Fruit fly (Drosophila melanogaster): ENCODE measurements around the gene PXo.

DNA sequence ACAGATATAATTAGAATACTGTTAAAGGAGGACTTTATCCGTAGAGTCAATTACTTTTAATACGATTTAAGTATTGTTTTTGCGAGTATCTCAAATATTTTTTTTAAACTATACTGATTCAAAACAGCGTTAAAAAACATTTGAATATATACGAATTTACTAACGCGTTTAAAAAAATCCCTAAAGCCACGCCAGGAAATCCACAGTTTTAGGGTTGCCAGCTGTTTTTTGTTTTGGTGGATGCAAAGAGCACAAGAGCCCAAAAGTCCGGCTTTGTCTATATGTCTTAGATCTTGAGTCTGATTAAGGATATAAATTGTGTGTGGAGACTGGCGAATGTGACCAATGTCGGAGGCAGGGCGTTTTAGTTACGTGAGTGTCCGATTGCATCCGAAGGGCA is 6.4 kb upstream of the PXo start:
- TF ChIP-seq toe (GFP tag; optimal IDR thresholded peaks at IDR 0.05) (no peak), kay (GFP tag; ENCODE audit: borderline replicate concordance) (no peak), bab1 (GFP tag; optimal IDR thresholded peaks at IDR 0.05) (no peak), CG1620 (GFP tag; optimal IDR thresholded peaks at IDR 0.05) (no peak), Crg-1 (GFP tag; optimal IDR thresholded peaks at IDR 0.05) (no peak)
